Fruit fly (Drosophila melanogaster) whole organism, prepupa: ENCODE measurements around the gene CG2061.

Experiments used
- CG31627 ChIP-seq: fragments of 200-800 bp; sonication (Bioruptor generic); optimal IDR thresholded peaks from 3 replicates; lab custom pipeline; 2016; ENCODE audit warnings: missing biosample characterization, missing genetic modification characterization
- OdsH ChIP-seq: fragments of 200-800 bp; sonication (Bioruptor generic); optimal IDR thresholded peaks from 3 replicates; lab custom pipeline; 2016; ENCODE audit warnings: missing biosample characterization, missing genetic modification characterization
- dac ChIP-seq: fragments of 200-800 bp; sonication (Bioruptor generic); optimal IDR thresholded peaks from 2 replicates; lab custom pipeline; 2017; ENCODE audit warnings: missing biosample characterization, mild to moderate bottlenecking, missing genetic modification characterization
- salr ChIP-seq, 2 experiments: fragments of 200-800 bp; sonication (Bioruptor generic); optimal IDR thresholded peaks; 3 replicates each; lab custom pipeline; 2016 to 2018; ENCODE audit warnings: missing biosample characterization in 2 of 2, missing genetic modification characterization in 2 of 2, mild to moderate bottlenecking in 1 of 2
- spab ChIP-seq: fragments of 200-800 bp; sonication (Bioruptor generic); optimal IDR thresholded peaks from 2 replicates; lab custom pipeline; 2017; ENCODE audit warnings: missing biosample characterization, mild to moderate bottlenecking, missing genetic modification characterization, missing genetic modification reagents
- ss ChIP-seq, 2 experiments: fragments of 200-800 bp; sonication (Bioruptor generic); optimal IDR thresholded peaks; 2 replicates in 1 of 2; 3 replicates in 1 of 2; lab custom pipeline; 2017 to 2018; ENCODE audit warnings: mild to moderate bottlenecking in 2 of 2, missing biosample characterization in 2 of 2, missing genetic modification characterization in 2 of 2, moderate library complexity in 1 of 2

dm6 chrX:11053456-11053855, 38.8 kb upstream of the CG2061 start, which contains the start of gene CG1552:
- TF ChIP-seq ss (GFP tag; optimal IDR thresholded peaks at IDR 0.05; lab: Kevin White, UChicago) (no peak), spab (GFP tag; lab: Kevin White, UChicago) (no peak), salr (GFP tag; optimal IDR thresholded peaks at IDR 0.05; lab: Kevin White, UChicago) (no peak), dac (no peak), OdsH (GFP tag; lab: Kevin White, UChicago) (no peak), CG31627 (no peak)
